Worm (Caenorhabditis elegans): ENCODE results near the gene erd-2.1.

The erd-2.1 gene

DNA sequence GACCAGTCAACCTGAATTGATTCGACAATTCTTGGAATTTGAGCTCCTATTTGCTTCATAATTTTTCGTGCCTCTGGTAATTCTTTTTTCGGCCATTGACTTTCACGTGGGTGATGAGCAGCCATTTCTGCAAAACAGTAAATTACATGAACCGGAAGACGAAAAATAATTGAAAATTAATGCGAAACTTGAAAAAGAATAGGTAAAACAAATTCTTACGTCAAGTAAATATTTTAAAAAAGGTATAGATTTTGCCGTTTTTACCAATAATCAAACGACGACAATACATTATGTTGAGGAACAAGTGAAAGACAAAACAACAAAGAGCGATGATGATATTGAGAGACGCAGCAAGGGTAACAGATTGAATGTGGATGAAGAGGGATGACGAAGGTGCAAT, 20.1 kb downstream of the erd-2.1 start, which contains the start of gene moc-1:
TSS of gene moc-1 (minus strand) at position 127 of the 400 bp plus-strand sequence.
- no peak for TF ChIP-seq unc-62 (GFP tag; optimal IDR thresholded peaks at IDR 0.05)

- no peak for TF ChIP-seq unc-62 (GFP tag; optimal IDR thresholded peaks at IDR 0.05)
These were observed 25.5 kb downstream of the erd-2.1 start, which contains the start of gene unc-58 for ce11 chrX:10133082-10133481. unc-58 (minus strand) TSS chrX:10133182.

DNA sequence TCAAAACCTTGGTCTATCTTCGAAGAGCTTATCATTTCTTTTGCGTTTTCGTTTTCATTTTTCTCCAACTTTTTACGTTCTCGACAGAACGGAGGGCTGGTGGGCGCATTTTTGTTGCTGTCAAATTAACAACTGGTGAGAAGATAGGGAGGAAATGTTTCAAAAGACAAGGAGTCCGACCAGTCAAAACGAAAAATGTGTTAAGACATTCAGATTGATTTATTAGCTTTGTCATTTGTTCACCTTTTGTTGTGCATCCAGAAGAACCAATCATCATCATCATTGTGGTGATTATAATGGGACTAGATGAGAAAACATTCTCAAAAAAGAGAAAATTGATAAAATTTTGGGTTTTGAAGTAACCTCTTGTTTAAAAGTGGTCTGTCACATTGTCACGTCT, 28.5 kb downstream of the erd-2.1 start:
- no peak for TF ChIP-seq unc-62 (GFP tag; optimal IDR thresholded peaks at IDR 0.05)

ce11 chrX:10124338-10124737, 34.3 kb downstream of the erd-2.1 start:
- TF ChIP-seq unc-62 (GFP tag; optimal IDR thresholded peaks at IDR 0.05): no peak

ce11 chrX:10123015-10123414, 35.6 kb downstream of the erd-2.1 start:
- no peak for TF ChIP-seq unc-62 (GFP tag; optimal IDR thresholded peaks at IDR 0.05)

DNA sequence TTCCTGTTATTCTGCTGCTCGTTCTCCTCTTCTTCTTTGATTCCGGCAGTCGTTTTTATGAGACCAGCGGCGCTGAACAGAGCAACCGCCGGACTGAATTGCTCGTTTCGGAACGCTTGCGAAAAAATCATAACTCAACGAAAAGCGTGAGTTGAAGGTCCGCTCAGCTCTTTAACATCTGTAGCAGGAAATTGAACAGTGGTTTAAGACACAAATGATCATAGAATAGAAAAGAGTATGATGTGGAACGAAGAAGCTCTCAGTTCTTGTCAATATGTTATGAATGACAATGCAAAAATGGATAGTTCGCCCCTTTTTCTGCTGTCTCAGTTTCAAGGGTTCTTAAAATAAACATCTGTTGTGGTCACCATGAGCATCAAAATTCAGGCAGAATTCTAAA, 45.0 kb downstream of the erd-2.1 start:
- no peak for TF ChIP-seq unc-62 (GFP tag; optimal IDR thresholded peaks at IDR 0.05)

Measured in whole organism, dauer.